Fruit fly (Drosophila melanogaster) whole organism, embryonic: ENCODE results near the gene CG16959.

Experiments used
- Asciz ChIP-seq: fragments of 200-800 bp; sonication (Bioruptor generic); optimal IDR thresholded peaks from 2 replicates; lab custom pipeline; 2017; ENCODE audit warnings: missing biosample characterization, mild to moderate bottlenecking, missing genetic modification characterization, missing genetic modification reagents
- CG10431 ChIP-seq: fragments of 200-800 bp; sonication (Bioruptor generic); optimal IDR thresholded peaks from 3 replicates; lab custom pipeline; 2018; ENCODE audit warnings: missing biosample characterization, mild to moderate bottlenecking, missing genetic modification characterization
- CG14014 ChIP-seq: fragments of 200-800 bp; sonication (Bioruptor generic); IDR thresholded peaks from 2 replicates; pipeline ENCODE4 v1.3.6; 2022; ENCODE audit warnings: missing biosample characterization, missing genetic modification characterization
- CG14441 ChIP-seq: fragments of 200-800 bp; sonication (Bioruptor generic); IDR thresholded peaks from 2 replicates; pipeline ENCODE4 v1.3.6; 2022; ENCODE audit warnings: missing biosample characterization, missing genetic modification characterization
- CG15269 ChIP-seq: fragments of 200-800 bp; sonication (Bioruptor generic); optimal IDR thresholded peaks from 2 replicates; lab custom pipeline; 2018; ENCODE audit warnings: missing biosample characterization, mild to moderate bottlenecking, missing genetic modification characterization, moderate library complexity
- CG15514 ChIP-seq: fragments of 200-800 bp; sonication (Bioruptor generic); optimal IDR thresholded peaks from 3 replicates; lab custom pipeline; 2017; ENCODE audit warnings: missing biosample characterization, missing genetic modification characterization, mild to moderate bottlenecking, moderate library complexity, missing genetic modification reagents
- CG2678 ChIP-seq: fragments of 200-800 bp; sonication (Bioruptor generic); optimal IDR thresholded peaks from 3 replicates; lab custom pipeline; 2019; ENCODE audit warnings: missing biosample characterization, mild to moderate bottlenecking, missing genetic modification characterization, moderate library complexity
- CG6683 ChIP-seq: fragments of 200-800 bp; sonication (Bioruptor generic); optimal IDR thresholded peaks from 2 replicates; lab custom pipeline; 2017; ENCODE audit warnings: missing biosample characterization, mild to moderate bottlenecking, missing genetic modification characterization, missing genetic modification reagents
- CG6689 ChIP-seq: fragments of 200-800 bp; sonication (Bioruptor generic); IDR thresholded peaks from 2 replicates; pipeline ENCODE4 v1.3.6; 2022; ENCODE audit warnings: missing biosample characterization, missing genetic modification characterization
- CG7745 ChIP-seq: fragments of 200-800 bp; sonication (Bioruptor generic); optimal IDR thresholded peaks from 2 replicates; lab custom pipeline; 2018; ENCODE audit warnings: missing biosample characterization, mild to moderate bottlenecking, missing genetic modification characterization, moderate library complexity
- CG8478 ChIP-seq: fragments of >200 bp; optimal IDR thresholded peaks from 2 replicates; lab custom pipeline; 2018
- CG9932 ChIP-seq: fragments of 200-800 bp; sonication (Bioruptor generic); IDR thresholded peaks from 2 replicates; pipeline ENCODE4 v1.3.6; 2022; ENCODE audit warnings: missing biosample characterization, missing genetic modification characterization
- Dp ChIP-seq: fragments of 200-800 bp; sonication (Bioruptor generic); optimal IDR thresholded peaks from 2 replicates; lab custom pipeline; 2018; ENCODE audit warnings: missing biosample characterization, mild to moderate bottlenecking, missing genetic modification characterization, moderate library complexity
- Hey ChIP-seq: fragments of 200-800 bp; sonication (Bioruptor generic); optimal IDR thresholded peaks from 3 replicates; lab custom pipeline; 2018; ENCODE audit warnings: missing biosample characterization, mild to moderate bottlenecking, missing genetic modification characterization
- Hmr ChIP-seq: fragments of 200-800 bp; sonication (Bioruptor generic); optimal IDR thresholded peaks from 3 replicates; lab custom pipeline; 2017; ENCODE audit warnings: mild to moderate bottlenecking, missing biosample characterization, missing genetic modification reagents, missing genetic modification characterization
- Hr51 ChIP-seq, 2 experiments: fragments of 200-800 bp; sonication (Bioruptor generic); optimal IDR thresholded peaks; 2 replicates in 1 of 2; 3 replicates in 1 of 2; lab custom pipeline; 2016 to 2018; ENCODE audit warnings: missing biosample characterization in 2 of 2, missing genetic modification characterization in 2 of 2, mild to moderate bottlenecking in 1 of 2, moderate library complexity in 1 of 2
- Jarid2 ChIP-seq: fragments of 200-800 bp; sonication (Bioruptor generic); optimal IDR thresholded peaks from 3 replicates; lab custom pipeline; 2017; ENCODE audit warnings: mild to moderate bottlenecking, missing biosample characterization, missing genetic modification reagents, missing genetic modification characterization
- Kr ChIP-seq: fragments of 200-800 bp; sonication (Bioruptor generic); optimal IDR thresholded peaks from 2 replicates; lab custom pipeline; 2017; ENCODE audit warnings: missing biosample characterization, mild to moderate bottlenecking, missing genetic modification characterization
- Med ChIP-seq: fragments of 200-800 bp; sonication (Bioruptor generic); peaks from one replicate; lab custom pipeline; 2016; ENCODE audit warnings: missing biosample characterization, missing genetic modification characterization, mild to moderate bottlenecking, inconsistent platforms, moderate library complexity
- Mrtf ChIP-seq: fragments of 200-800 bp; sonication (Bioruptor generic); IDR thresholded peaks from 3 replicates; pipeline ENCODE4 v1.3.6; 2022; ENCODE audit warnings: missing biosample characterization, missing genetic modification characterization
- NFAT ChIP-seq: fragments of 200-800 bp; sonication (Bioruptor generic); IDR thresholded peaks from 2 replicates; pipeline ENCODE4 v1.3.6; 2022; ENCODE audit warnings: missing biosample characterization, missing genetic modification characterization
- PHDP ChIP-seq: fragments of 200-800 bp; sonication (Bioruptor generic); optimal IDR thresholded peaks from 3 replicates; lab custom pipeline; 2018; ENCODE audit warnings: missing biosample characterization, mild to moderate bottlenecking, missing genetic modification characterization, moderate library complexity
- Poxn ChIP-seq: fragments of 200-800 bp; sonication (Bioruptor generic); IDR thresholded peaks from 2 replicates; pipeline ENCODE4 v1.3.6; 2022; ENCODE audit warnings: missing biosample characterization, missing genetic modification characterization
- Ptx1 ChIP-seq: fragments of 200-800 bp; sonication (Bioruptor generic); IDR thresholded peaks from 2 replicates; pipeline ENCODE4 v1.3.6; 2022; ENCODE audit warnings: missing biosample characterization, missing genetic modification characterization
- Rfx ChIP-seq: fragments of 200-800 bp; sonication (Bioruptor generic); IDR thresholded peaks from 2 replicates; pipeline ENCODE4 v1.3.6; 2022; ENCODE audit warnings: missing biosample characterization, missing genetic modification characterization
- Taf1 ChIP-seq: fragments of 200-800 bp; sonication (Bioruptor generic); IDR thresholded peaks from 2 replicates; pipeline ENCODE4 v1.3.6; 2022; ENCODE audit warnings: missing biosample characterization, missing genetic modification characterization
- Tbp ChIP-seq: fragments of >200 bp; optimal IDR thresholded peaks from 2 replicates; lab custom pipeline; 2018; ENCODE audit warnings: missing biosample characterization, missing genetic modification characterization
- Usf ChIP-seq: fragments of 200-800 bp; sonication (Bioruptor generic); optimal IDR thresholded peaks from 2 replicates; lab custom pipeline; 2017; ENCODE audit warnings: missing genotype, missing biosample characterization, missing genetic modification characterization
- Xbp1 ChIP-seq: fragments of 200-800 bp; sonication (Bioruptor generic); optimal IDR thresholded peaks from 3 replicates; lab custom pipeline; 2016; ENCODE audit warnings: missing biosample characterization, mild to moderate bottlenecking, missing genetic modification characterization
- Xrp1 ChIP-seq: fragments of 200-800 bp; sonication (Bioruptor generic); IDR thresholded peaks from 2 replicates; pipeline ENCODE4 v1.3.6; 2022; ENCODE audit warnings: missing biosample characterization, missing genetic modification characterization
- amos ChIP-seq: fragments of 200-800 bp; sonication (Bioruptor generic); IDR thresholded peaks from 2 replicates; pipeline ENCODE4 v1.3.6; 2022; ENCODE audit warnings: missing biosample characterization, missing genetic modification characterization; ENCODE audit not compliant: partially characterized antibody
- caup ChIP-seq: fragments of 200-800 bp; sonication (Bioruptor generic); optimal IDR thresholded peaks from 3 replicates; lab custom pipeline; 2017; ENCODE audit warnings: missing biosample characterization, mild to moderate bottlenecking, missing genetic modification characterization, moderate library complexity; ENCODE audit not compliant: severe bottlenecking
- cg ChIP-seq: fragments of 200-800 bp; sonication (Bioruptor generic); optimal IDR thresholded peaks from 3 replicates; lab custom pipeline; 2019; ENCODE audit warnings: missing biosample characterization, mild to moderate bottlenecking, missing genetic modification characterization, moderate library complexity
- chinmo ChIP-seq: fragments of 200-800 bp; sonication (Bioruptor generic); IDR thresholded peaks from 4 replicates; pipeline ENCODE4 v1.3.6; 2022; ENCODE audit warnings: missing biosample characterization, missing genetic modification characterization; ENCODE audit not compliant: partially characterized antibody
- corto ChIP-seq: fragments of 200-800 bp; sonication (Bioruptor generic); optimal IDR thresholded peaks from 2 replicates; lab custom pipeline; 2016; ENCODE audit warnings: missing biosample characterization, mild to moderate bottlenecking, missing genetic modification characterization, moderate library complexity
- cwo ChIP-seq: fragments of 200-800 bp; sonication (Bioruptor generic); optimal IDR thresholded peaks from 3 replicates; lab custom pipeline; 2017; ENCODE audit warnings: missing biosample characterization, missing genetic modification characterization, mild to moderate bottlenecking, moderate library complexity, missing genetic modification reagents
- dmrt11E ChIP-seq: fragments of 200-800 bp; sonication (Bioruptor generic); optimal IDR thresholded peaks from 3 replicates; lab custom pipeline; 2018; ENCODE audit warnings: missing biosample characterization, mild to moderate bottlenecking, missing genetic modification characterization, moderate library complexity
- hkb ChIP-seq, 2 experiments: fragments of 200-800 bp in 1 of 2; fragments of >200 bp in 1 of 2; sonication (Bioruptor generic) in 1 of 2; IDR thresholded peaks in 1 of 2; optimal IDR thresholded peaks in 1 of 2; 2 replicates each; pipeline versions ENCODE4 v1.3.6 to Lab custom; 2017 to 2022; ENCODE audit warnings: missing biosample characterization in 1 of 2, missing genetic modification characterization in 1 of 2
- lilli ChIP-seq: fragments of 200-800 bp; sonication (Bioruptor generic); optimal IDR thresholded peaks from 3 replicates; lab custom pipeline; 2016; ENCODE audit warnings: missing biosample characterization, missing genetic modification characterization
- nmo ChIP-seq: fragments of 200-800 bp; sonication (Bioruptor generic); optimal IDR thresholded peaks from 2 replicates; lab custom pipeline; 2018; ENCODE audit warnings: missing biosample characterization, mild to moderate bottlenecking, missing genetic modification characterization, moderate library complexity
- ranshi ChIP-seq: fragments of 200-800 bp; sonication (Bioruptor generic); IDR thresholded peaks from 2 replicates; pipeline ENCODE4 v1.3.6; 2022; ENCODE audit warnings: missing biosample characterization, missing genetic modification characterization
- sim ChIP-seq: fragments of 200-800 bp; sonication (Bioruptor generic); IDR thresholded peaks from 2 replicates; pipeline ENCODE4 v1.3.6; 2022; ENCODE audit warnings: missing biosample characterization, missing genetic modification characterization
- sisA ChIP-seq: fragments of 200-800 bp; sonication (Bioruptor generic); IDR thresholded peaks from 2 replicates; pipeline ENCODE4 v1.3.6; 2022; ENCODE audit warnings: missing biosample characterization, missing genetic modification characterization
- slbo ChIP-seq: fragments of 200-800 bp; sonication (Bioruptor generic); IDR thresholded peaks from 2 replicates; pipeline ENCODE4 v1.3.6; 2022; ENCODE audit warnings: missing biosample characterization, missing genetic modification characterization
- sob ChIP-seq: fragments of 200-800 bp; sonication (Bioruptor generic); IDR thresholded peaks from 2 replicates; pipeline ENCODE4 v1.3.6; 2022; ENCODE audit warnings: missing biosample characterization, missing genetic modification characterization
- tap ChIP-seq: fragments of 200-800 bp; optimal IDR thresholded peaks from 3 replicates; lab custom pipeline; 2019; ENCODE audit warnings: missing biosample characterization, mild to moderate bottlenecking, missing genetic modification characterization, moderate library complexity
- twi ChIP-seq: fragments of 200-800 bp; optimal IDR thresholded peaks from 2 replicates; lab custom pipeline; 2019; ENCODE audit warnings: missing biosample characterization, mild to moderate bottlenecking, missing genetic modification characterization, moderate library complexity
- vvl ChIP-seq: fragments of 200-800 bp; sonication (Bioruptor generic); IDR thresholded peaks from 2 replicates; pipeline ENCODE4 v1.3.6; 2022; ENCODE audit warnings: missing biosample characterization, missing genetic modification characterization

The CG16959 gene

DNA sequence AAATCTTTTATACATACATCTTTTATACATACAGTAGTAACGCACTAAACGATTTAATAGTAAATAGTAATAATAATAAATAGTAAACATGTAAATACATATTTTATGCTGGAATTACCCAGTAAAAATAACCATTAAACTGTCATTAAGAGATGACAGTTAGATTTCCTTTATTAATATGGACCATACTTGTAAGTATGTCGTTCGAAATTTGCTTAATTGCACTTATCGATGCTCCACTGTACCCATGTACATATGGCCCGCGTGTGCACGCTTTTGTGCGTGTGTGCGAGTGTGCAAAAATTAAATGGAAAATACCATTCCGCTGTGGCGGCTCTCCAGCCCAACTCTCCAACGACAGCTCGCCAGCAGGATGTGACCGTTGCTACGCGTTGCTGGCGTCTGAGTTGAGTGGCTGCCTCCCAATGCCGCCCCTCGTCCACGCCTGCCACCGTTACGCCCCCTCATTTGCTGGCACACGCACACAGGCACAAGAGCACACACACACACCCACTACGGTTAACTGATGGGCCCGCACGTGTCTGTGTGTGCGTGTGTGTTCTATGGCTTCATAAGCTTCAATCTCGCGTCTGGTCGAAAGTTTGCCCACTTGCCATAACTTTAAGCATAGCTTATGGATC lies 22.3 kb downstream of the CG16959 start (continued):
- TF ChIP-seq Dp (GFP tag; lab: Kevin White, UChicago), result no peak
- TF ChIP-seq tap (tag; lab: Kevin White, UChicago), result no peak
- TF ChIP-seq CG14014 (GFP tag; lab: Robert Waterston, UW), result no peak
- no peak for TF ChIP-seq CG10431 (GFP tag; lab: Kevin White, UChicago)
- TF ChIP-seq CG6689 (GFP tag; lab: Robert Waterston, UW), result peak; percentile 22; the same call in 1 of the 2 replicates
- TF ChIP-seq corto (GFP tag; lab: Kevin White, UChicago), result no peak
- no peak for TF ChIP-seq caup (GFP tag; lab: Kevin White, UChicago)
- TF ChIP-seq Hey (tag; lab: Kevin White, UChicago), result peak; percentile 92
- TF ChIP-seq NFAT, result no peak
- peak; percentile 36; the same call in 1 of the 2 replicates for TF ChIP-seq Rfx
- no peak for TF ChIP-seq Asciz (GFP tag; lab: Kevin White, UChicago)
- TF ChIP-seq ranshi (GFP tag; lab: Robert Waterston, UW), result peak; percentile 31; the same call in 1 of the 2 replicates
- no peak for TF ChIP-seq CG15514 (GFP tag; lab: Kevin White, UChicago)
- TF ChIP-seq Kr (GFP tag; lab: Kevin White, UChicago), result no peak
- peak; percentile 24; the same call in 1 of the 2 replicates for TF ChIP-seq slbo
- no peak for TF ChIP-seq CG15269
- 0 out of 4 replicates have a peak, but pooled peaks have one; percentile 45 for TF ChIP-seq chinmo
- TF ChIP-seq CG14441 (GFP tag; lab: Robert Waterston, UW), result no peak
- no peak for TF ChIP-seq lilli (GFP tag; lab: Kevin White, UChicago)
- TF ChIP-seq sim, result no peak
- peak; percentile 30; the same call in 1 of the 2 replicates for TF ChIP-seq Ptx1 (GFP tag; lab: Robert Waterston, UW)
- TF ChIP-seq sob (GFP tag; lab: Robert Waterston, UW), result 0 out of 2 replicates have a peak, but pooled peaks have one; percentile 15
- peak; percentile 68 for TF ChIP-seq Med (GFP tag; lab: Kevin White, UChicago)
- TF ChIP-seq Mrtf, result 0 out of 3 replicates have a peak, but pooled peaks have one; percentile 3
- TF ChIP-seq Jarid2 (GFP tag; lab: Kevin White, UChicago), result no peak
- peak; percentile 9 for TF ChIP-seq Xbp1
- no peak for TF ChIP-seq amos (GFP tag; lab: Robert Waterston, UW)
- peak in 1 of 2 experiments; percentile 23 for TF ChIP-seq Hr51 (GFP tag; optimal IDR thresholded peaks at IDR 0.05; lab: Kevin White, UChicago)
- no peak for TF ChIP-seq cwo (GFP tag; lab: Kevin White, UChicago)
- peak; percentile 63 for TF ChIP-seq cg (GFP tag; lab: Kevin White, UChicago)
- no peak for TF ChIP-seq twi
- TF ChIP-seq CG7745 (tag; lab: Kevin White, UChicago), result no peak
- TF ChIP-seq CG2678 (tag; lab: Kevin White, UChicago), result peak; percentile 24
- TF ChIP-seq Taf1 (GFP tag; lab: Robert Waterston, UW), result 0 out of 2 replicates have a peak, but pooled peaks have one; percentile 19
- no peak for TF ChIP-seq Tbp (GFP tag; lab: Kevin White, UChicago)
- TF ChIP-seq Usf (GFP tag; lab: Kevin White, UChicago), result no peak
- no peak for TF ChIP-seq hkb (optimal IDR thresholded peaks at IDR 0.05; lab: Kevin White, UChicago)
- TF ChIP-seq hkb (GFP tag; IDR thresholded peaks at IDR 0.05; lab: Robert Waterston, UW), result 0 out of 2 replicates have a peak, but pooled peaks have one; percentile 8
- peak; percentile 12 for TF ChIP-seq PHDP (tag; lab: Kevin White, UChicago)
- no peak; the same call in 1 of the 2 replicates for TF ChIP-seq sisA
- no peak for TF ChIP-seq dmrt11E (tag; lab: Kevin White, UChicago)
- no peak for TF ChIP-seq CG6683 (GFP tag; lab: Kevin White, UChicago)
- no peak for TF ChIP-seq nmo
- peak; percentile 23; the same call in 1 of the 2 replicates for TF ChIP-seq CG9932 (GFP tag; lab: Robert Waterston, UW)
- peak; percentile 44 for TF ChIP-seq CG8478 (lab: Kevin White, UChicago)
- TF ChIP-seq vvl (GFP tag; lab: Robert Waterston, UW), result 0 out of 2 replicates have a peak, but pooled peaks have one; percentile 15
- TF ChIP-seq Xrp1 (GFP tag; lab: Robert Waterston, UW), result no peak
- no peak for TF ChIP-seq Poxn (GFP tag; lab: Robert Waterston, UW)
- TF ChIP-seq Hmr (GFP tag; lab: Kevin White, UChicago), result no peak
